Worm (Caenorhabditis elegans) whole organism, L4 larva: ENCODE data around the gene K03B8.14.

ENCODE experiments used
- R02D3.7 ChIP-seq: fragments of 150-350 bp; sonication (generic microtip); optimal IDR thresholded peaks from 3 replicates; lab custom pipeline; 2014; ENCODE audit warnings: missing biosample characterization, missing genetic modification characterization
- ZK337.2 ChIP-seq: fragments of 200-800 bp; sonication (Bioruptor generic); IDR thresholded peaks from 2 replicates; pipeline ENCODE4 v1.3.6; 2022; ENCODE audit warnings: missing genetic modification reagents, missing genetic modification characterization, missing compliant biosample characterization
- ceh-20 ChIP-seq: fragments of 200-800 bp; sonication (Bioruptor generic); IDR thresholded peaks from 2 replicates; pipeline ENCODE4 v1.3.6; 2022; ENCODE audit warnings: missing genetic modification reagents, missing genetic modification characterization, missing compliant biosample characterization
- fkh-10 ChIP-seq: fragments of 150-350 bp; optimal IDR thresholded peaks from 2 replicates; lab custom pipeline; 2014; ENCODE audit warnings: missing biosample characterization, missing genetic modification reagents, missing genetic modification characterization
- lin-13 ChIP-seq: fragments of 150-350 bp; optimal IDR thresholded peaks from 2 replicates; lab custom pipeline; 2014; ENCODE audit warnings: missing biosample characterization, missing genetic modification reagents, missing genetic modification characterization
- lin-39 ChIP-seq: fragments of 150-350 bp; optimal IDR thresholded peaks from 2 replicates; lab custom pipeline; 2014; ENCODE audit warnings: missing biosample characterization, missing genetic modification reagents, missing genetic modification characterization
- mep-1 ChIP-seq: fragments of 150-350 bp; sonication (generic microtip); optimal IDR thresholded peaks from 3 replicates; lab custom pipeline; 2014; ENCODE audit warnings: missing biosample characterization, missing genetic modification characterization
- mxl-2 ChIP-seq: fragments of 200-800 bp; sonication (Bioruptor generic); conservative IDR thresholded peaks from 2 replicates; pipeline ENCODE4 v1.3.6; 2022; ENCODE audit warnings: missing genetic modification reagents, missing genetic modification characterization, missing compliant biosample characterization
- nhr-25 ChIP-seq: sonication (generic microtip); optimal IDR thresholded peaks from 2 replicates; lab custom pipeline; 2017; ENCODE audit warnings: missing genetic modification characterization, mild to moderate bottlenecking, missing compliant biosample characterization, antibody characterized with exemption, moderate library complexity, borderline replicate concordance; ENCODE audit not compliant: insufficient read depth
- pqm-1 ChIP-seq: sonication (generic microtip); optimal IDR thresholded peaks from 2 replicates; lab custom pipeline; 2017; ENCODE audit warnings: missing biosample characterization, missing genetic modification characterization
- rbr-2 ChIP-seq: sonication (generic microtip); optimal IDR thresholded peaks from 2 replicates; lab custom pipeline; 2016; ENCODE audit warnings: missing genotype, missing genetic modification characterization, missing compliant biosample characterization
- zag-1 ChIP-seq: fragments of 150-350 bp; optimal IDR thresholded peaks from 2 replicates; lab custom pipeline; 2014; ENCODE audit warnings: missing biosample characterization, missing genetic modification characterization

- TF ChIP-seq pqm-1: no peak
- no peak for TF ChIP-seq nhr-25 (tag; lab: Kevin White, UChicago)
- no peak for TF ChIP-seq rbr-2 (tag; lab: Kevin White, UChicago)
- no peak for TF ChIP-seq R02D3.7
- no peak for TF ChIP-seq ceh-20 (GFP tag; lab: Robert Waterston, UW)
- no peak for TF ChIP-seq lin-13 (GFP tag; lab: Kevin White, UChicago)
- TF ChIP-seq mep-1: no peak
- TF ChIP-seq mxl-2: no peak
- TF ChIP-seq lin-39: no peak
- no peak for TF ChIP-seq fkh-10 (GFP tag; lab: Kevin White, UChicago)
- TF ChIP-seq zag-1 (tag; lab: Kevin White, UChicago): no peak
- TF ChIP-seq ZK337.2 (GFP tag; lab: Robert Waterston, UW): no peak
Observed at ce11 chrV:11346912-11347311, 43.4 kb upstream of the K03B8.14 start, which contains the start of gene grl-7.
